Worm (Caenorhabditis elegans): ENCODE measurements around the gene F11C1.4.

ce11 chrX:13000837-13001236 lies 24.0 kb downstream of the F11C1.4 start:
- TF ChIP-seq F22D6.2 (tag; optimal IDR thresholded peaks at IDR 0.05) (no peak), snpc-4 (GFP tag; optimal IDR thresholded peaks at IDR 0.05) (no peak), snpc-4 (tag; optimal IDR thresholded peaks at IDR 0.05) (no peak), ama-1 (optimal IDR thresholded peaks at IDR 0.05) (no peak), ama-1 (GFP tag; optimal IDR thresholded peaks at IDR 0.05) (no peak), dpff-1 (tag; optimal IDR thresholded peaks at IDR 0.05) (no peak), repo-1 (tag; optimal IDR thresholded peaks at IDR 0.05) (no peak), F55B11.4 (tag; optimal IDR thresholded peaks at IDR 0.05; ENCODE audit: borderline replicate concordance, insufficient read depth) (no peak), attf-6 (GFP tag; IDR thresholded peaks at IDR 0.05) (no peak), madf-10 (tag; optimal IDR thresholded peaks at IDR 0.05) (no peak), Y67H2A.10 (GFP tag; conservative IDR thresholded peaks at IDR 0.05) (no peak), nfya-1 (tag; optimal IDR thresholded peaks at IDR 0.05; ENCODE audit: borderline replicate concordance, insufficient read depth) (no peak)
